Worm (Caenorhabditis elegans) whole organism, L4 larva: Measurements from ENCODE around the gene T14G10.8.

Experiments used
- D1046.2 ChIP-seq: fragments of 200-800 bp; sonication (Bioruptor generic); IDR thresholded peaks from 2 replicates; pipeline ENCODE4 v1.3.6; 2022; ENCODE audit warnings: missing genetic modification characterization, missing compliant biosample characterization
- F10B5.3 ChIP-seq: sonication (generic microtip); optimal IDR thresholded peaks from 2 replicates; lab custom pipeline; 2016; ENCODE audit warnings: mild to moderate bottlenecking, missing genetic modification characterization, missing compliant biosample characterization
- F49E8.2 ChIP-seq: sonication (generic microtip); optimal IDR thresholded peaks from 2 replicates; lab custom pipeline; 2016; ENCODE audit warnings: missing compliant biosample characterization, mild to moderate bottlenecking, missing genetic modification characterization, borderline replicate concordance
- R02D3.7 ChIP-seq: fragments of 150-350 bp; sonication (generic microtip); optimal IDR thresholded peaks from 3 replicates; lab custom pipeline; 2014; ENCODE audit warnings: missing biosample characterization, missing genetic modification characterization
- Y5F2A.4 ChIP-seq: fragments of 200-800 bp; sonication (Bioruptor generic); optimal IDR thresholded peaks from 2 replicates; lab custom pipeline; 2018; ENCODE audit warnings: mild to moderate bottlenecking, missing genetic modification characterization, missing compliant biosample characterization
- ZK546.5 ChIP-seq, 2 experiments: sonication (generic microtip); optimal IDR thresholded peaks; 2 replicates each; lab custom pipeline; 2017; ENCODE audit warnings: missing biosample characterization in 2 of 2, missing genetic modification characterization in 2 of 2
- aha-1 ChIP-seq: fragments of 150-350 bp; peaks from one replicate; lab custom pipeline; 2014; ENCODE audit warnings: missing biosample characterization, missing genetic modification characterization
- aly-2 ChIP-seq: sonication (generic microtip); optimal IDR thresholded peaks from 2 replicates; lab custom pipeline; 2018; ENCODE audit warnings: missing biosample characterization, missing genetic modification characterization
- ama-1 ChIP-seq: fragments of 150-350 bp; optimal IDR thresholded peaks from 2 replicates; lab custom pipeline; 2014; ENCODE audit warnings: inconsistent platforms, mixed read lengths
- attf-4 ChIP-seq: sonication (generic microtip); optimal IDR thresholded peaks from 3 replicates; lab custom pipeline; 2017; ENCODE audit warnings: missing biosample characterization, missing genetic modification characterization
- ceh-28 ChIP-seq: fragments of 150-350 bp; optimal IDR thresholded peaks from 2 replicates; lab custom pipeline; 2014; ENCODE audit warnings: missing biosample characterization, missing genetic modification reagents, missing genetic modification characterization
- ceh-32 ChIP-seq: sonication (generic microtip); optimal IDR thresholded peaks from 2 replicates; lab custom pipeline; 2016; ENCODE audit warnings: mild to moderate bottlenecking, missing genetic modification characterization, missing compliant biosample characterization; ENCODE audit not compliant: poor library complexity
- ceh-62 ChIP-seq: sonication (generic microtip); optimal IDR thresholded peaks from 2 replicates; lab custom pipeline; 2017; ENCODE audit warnings: missing biosample characterization, missing genetic modification characterization
- cey-2 ChIP-seq: sonication (generic microtip); optimal IDR thresholded peaks from 3 replicates; lab custom pipeline; 2017; ENCODE audit warnings: missing genetic modification characterization, mild to moderate bottlenecking, missing compliant biosample characterization, antibody characterized with exemption, borderline replicate concordance; ENCODE audit not compliant: insufficient read depth
- daf-8 ChIP-seq: fragments of 200-800 bp; sonication (Bioruptor generic); IDR thresholded peaks from 2 replicates; pipeline ENCODE4 v1.3.6; 2022; ENCODE audit warnings: missing genetic modification characterization, missing compliant biosample characterization
- dmd-8 ChIP-seq: fragments of 200-800 bp; sonication (Bioruptor generic); IDR thresholded peaks from 2 replicates; pipeline ENCODE4 v1.3.6; 2022; ENCODE audit warnings: missing genetic modification characterization, missing compliant biosample characterization
- fkh-10 ChIP-seq: fragments of 150-350 bp; optimal IDR thresholded peaks from 2 replicates; lab custom pipeline; 2014; ENCODE audit warnings: missing biosample characterization, missing genetic modification reagents, missing genetic modification characterization
- lin-15B ChIP-seq: fragments of 150-350 bp; sonication (generic microtip); optimal IDR thresholded peaks from 3 replicates; lab custom pipeline; 2014; ENCODE audit warnings: missing biosample characterization, missing genetic modification characterization
- lin-38 ChIP-seq: fragments of 200-800 bp; sonication (Bioruptor generic); IDR thresholded peaks from 2 replicates; pipeline ENCODE4 v1.3.6; 2022; ENCODE audit warnings: missing genetic modification reagents, missing genetic modification characterization, missing compliant biosample characterization
- lin-39 ChIP-seq: fragments of 150-350 bp; optimal IDR thresholded peaks from 2 replicates; lab custom pipeline; 2014; ENCODE audit warnings: missing biosample characterization, missing genetic modification reagents, missing genetic modification characterization
- lir-3 ChIP-seq: sonication (generic microtip); optimal IDR thresholded peaks from 2 replicates; lab custom pipeline; 2016; ENCODE audit warnings: mild to moderate bottlenecking, missing genetic modification characterization, missing compliant biosample characterization
- mdt-29 ChIP-seq: fragments of 200-800 bp; sonication (Bioruptor generic); IDR thresholded peaks from 2 replicates; pipeline ENCODE4 v1.3.6; 2022; ENCODE audit warnings: missing genetic modification reagents, missing genetic modification characterization, missing compliant biosample characterization
- mes-2 ChIP-seq: sonication (generic microtip); optimal IDR thresholded peaks from 2 replicates; lab custom pipeline; 2016; ENCODE audit warnings: missing genotype, mild to moderate bottlenecking, missing genetic modification characterization, missing compliant biosample characterization; ENCODE audit not compliant: poor library complexity, severe bottlenecking
- mxl-3 ChIP-seq: fragments of 200-800 bp; sonication (Bioruptor generic); optimal IDR thresholded peaks from 2 replicates; lab custom pipeline; 2018; ENCODE audit warnings: mild to moderate bottlenecking, missing genetic modification characterization, missing compliant biosample characterization
- nhr-111 ChIP-seq: fragments of 200-800 bp; sonication (Bioruptor generic); optimal IDR thresholded peaks from 2 replicates; lab custom pipeline; 2018; ENCODE audit warnings: mild to moderate bottlenecking, missing genetic modification characterization, missing compliant biosample characterization
- nhr-42 ChIP-seq: fragments of 200-800 bp; sonication (Bioruptor generic); IDR thresholded peaks from 2 replicates; pipeline ENCODE4 v1.3.6; 2022; ENCODE audit warnings: missing genetic modification characterization, missing compliant biosample characterization
- skn-1 ChIP-seq: fragments of 150-350 bp; optimal IDR thresholded peaks from 2 replicates; lab custom pipeline; 2014; ENCODE audit warnings: missing biosample characterization, missing genetic modification characterization
- snpc-1.2 ChIP-seq: fragments of 200-800 bp; sonication (Bioruptor generic); IDR thresholded peaks from 2 replicates; pipeline ENCODE4 v1.3.6; 2022; ENCODE audit warnings: missing genetic modification reagents, missing genetic modification characterization, missing compliant biosample characterization
- snpc-4 ChIP-seq: fragments of 150-350 bp; optimal IDR thresholded peaks from 2 replicates; lab custom pipeline; 2014; ENCODE audit warnings: missing biosample characterization, missing genetic modification characterization
- spr-1 ChIP-seq: sonication (generic microtip); optimal IDR thresholded peaks from 2 replicates; lab custom pipeline; 2016; ENCODE audit warnings: mild to moderate bottlenecking, missing genetic modification characterization, missing compliant biosample characterization
- unc-62 ChIP-seq, 3 experiments: fragments of 150-350 bp in 1 of 3; sonication (generic microtip); optimal IDR thresholded peaks in 2 of 3; peaks in 1 of 3; 1 replicate in 1 of 3; 2 replicates in 2 of 3; lab custom pipeline; 2014 to 2017; ENCODE audit warnings: missing biosample characterization in 3 of 3, missing genetic modification characterization in 3 of 3, missing genetic modification reagents in 3 of 3, missing genotype in 1 of 3
- zfp-2 ChIP-seq: sonication (generic microtip); optimal IDR thresholded peaks from 2 replicates; lab custom pipeline; 2016; ENCODE audit warnings: mild to moderate bottlenecking, missing genetic modification characterization, missing compliant biosample characterization

The T14G10.8 gene

DNA sequence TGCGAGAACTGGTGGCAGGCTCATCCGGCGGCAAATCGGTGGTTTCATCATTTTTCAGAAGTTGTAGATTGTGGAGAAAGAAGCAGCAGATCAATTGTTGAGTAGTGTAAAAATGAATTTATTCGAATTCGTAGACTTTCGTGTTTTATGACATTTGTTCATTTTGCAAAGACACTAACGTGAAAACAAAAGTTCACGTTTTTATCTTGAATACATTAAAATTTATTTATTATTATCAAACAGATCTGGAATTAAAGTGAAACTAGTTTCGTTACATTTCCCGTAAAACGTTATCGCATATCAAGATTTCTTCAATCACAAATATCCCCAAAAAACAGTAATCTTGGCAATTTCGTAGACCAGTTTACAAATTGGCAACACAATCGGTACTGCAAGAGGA lies at the start of gene T14G10.8:
T14G10.8 (minus strand) TSS at position 101 of the 400 bp plus-strand sequence.
- TF ChIP-seq spr-1 (tag; lab: Kevin White, UChicago), result no peak
- TF ChIP-seq mxl-3 (GFP tag; lab: Kevin White, UChicago), result no peak
- TF ChIP-seq lin-38 (GFP tag; lab: Robert Waterston, UW), result no peak
- TF ChIP-seq lin-39 (tag; lab: Kevin White, UChicago), result no peak
- no peak for TF ChIP-seq skn-1 (tag; lab: Kevin White, UChicago)
- TF ChIP-seq snpc-4, result no peak
- TF ChIP-seq mdt-29 (GFP tag; lab: Robert Waterston, UW), result no peak
- TF ChIP-seq cey-2, result no peak
- TF ChIP-seq mes-2, result no peak

- TF ChIP-seq ceh-32 (tag; lab: Kevin White, UChicago) (no peak), lin-15B (tag; lab: Kevin White, UChicago) (no peak), F49E8.2 (tag; lab: Kevin White, UChicago) (no peak), ceh-62 (tag; lab: Kevin White, UChicago) (no peak), dmd-8 (no peak), aha-1 (tag; lab: Kevin White, UChicago) (peak; percentile 3), ama-1 (no peak)
These were observed 47.6 kb upstream of the T14G10.8 start, which contains the start of gene ptrg-1 for ce11 chrIV:10194345-10194744. Gene ptrg-1, minus strand, starts transcription at chrIV:10194445.

- TF ChIP-seq fkh-10 (GFP tag; lab: Kevin White, UChicago) (peak; percentile 55), snpc-1.2 (GFP tag; lab: Robert Waterston, UW) (no peak), unc-62 (GFP tag; optimal IDR thresholded peaks at IDR 0.05 in 1 of 2; lab: Kevin White, UChicago) (peak in 1 of 2 experiments; percentile 88), unc-62 (tag; optimal IDR thresholded peaks at IDR 0.05; lab: Kevin White, UChicago) (no peak)
These were observed 44.7 kb upstream of the T14G10.8 start for ce11 chrIV:10191498-10191897.

DNA sequence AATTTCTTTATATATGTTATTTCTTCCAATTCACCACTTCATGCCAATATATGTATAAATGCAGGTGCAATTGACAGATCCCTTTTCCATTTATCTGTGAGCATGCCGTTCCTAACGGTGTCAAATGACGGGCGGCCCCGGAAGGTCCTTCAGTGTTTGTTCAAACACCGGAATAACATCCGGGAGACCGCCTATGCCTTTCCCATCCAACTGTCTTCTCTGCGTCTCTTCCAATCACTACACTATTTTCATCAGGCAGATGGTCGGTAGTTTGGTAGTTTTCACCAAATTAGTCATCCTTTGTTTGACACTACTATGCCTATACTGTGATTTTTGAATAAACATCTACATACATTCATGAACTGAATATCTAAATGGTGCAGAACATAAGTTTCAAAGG lies 43.8 kb upstream of the T14G10.8 start:
- no peak for TF ChIP-seq nhr-42 (GFP tag; lab: Robert Waterston, UW)
- no peak for TF ChIP-seq ceh-32 (tag; lab: Kevin White, UChicago)
- TF ChIP-seq R02D3.7 (tag; lab: Kevin White, UChicago), result no peak
- TF ChIP-seq aly-2 (tag; lab: Kevin White, UChicago), result no peak
- TF ChIP-seq ceh-28 (tag; lab: Kevin White, UChicago), result no peak
- TF ChIP-seq zfp-2, result no peak
- no peak for TF ChIP-seq F10B5.3 (tag; lab: Kevin White, UChicago)
- no peak for TF ChIP-seq attf-4 (tag; lab: Kevin White, UChicago)
- no peak for TF ChIP-seq snpc-4
- TF ChIP-seq lir-3 (tag; lab: Kevin White, UChicago), result no peak
- no peak for TF ChIP-seq snpc-1.2 (GFP tag; lab: Robert Waterston, UW)
- no peak for TF ChIP-seq D1046.2 (GFP tag; lab: Robert Waterston, UW)
- no peak for TF ChIP-seq ZK546.5 (tag; optimal IDR thresholded peaks at IDR 0.05; lab: Kevin White, UChicago)
- no peak for TF ChIP-seq nhr-111 (GFP tag; lab: Kevin White, UChicago)

- TF ChIP-seq fkh-10 (GFP tag; lab: Kevin White, UChicago), result peak; percentile 44
- no peak for TF ChIP-seq daf-8 (GFP tag; lab: Robert Waterston, UW)
- no peak for TF ChIP-seq Y5F2A.4 (GFP tag; lab: Kevin White, UChicago)
These were observed 41.7 kb upstream of the T14G10.8 start for ce11 chrIV:10188505-10188904.
